Fruit fly (Drosophila melanogaster): Measurements from ENCODE around the gene Cpr76Bb.

The Cpr76Bb gene

DNA sequence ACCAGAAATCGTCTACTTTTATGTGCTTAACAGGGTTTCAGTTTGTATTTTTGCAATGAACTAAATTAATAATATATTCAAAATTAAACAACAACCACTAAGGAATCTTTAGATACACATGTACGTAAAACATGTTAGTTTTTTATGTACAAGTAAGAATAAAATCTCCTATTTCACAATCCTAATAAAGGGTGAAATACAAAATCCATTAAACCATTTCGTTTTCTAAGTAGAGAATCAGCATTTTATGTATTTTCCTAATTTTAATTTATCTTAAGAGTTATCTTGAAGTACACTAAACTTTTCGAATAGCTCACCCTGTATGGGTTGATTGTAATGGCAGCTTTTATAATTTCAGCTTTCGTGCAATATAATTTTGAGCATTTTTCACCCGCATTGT lies 42.3 kb downstream of the Cpr76Bb start:
- TF ChIP-seq sage (GFP tag; optimal IDR thresholded peaks at IDR 0.05) (peak; percentile 44), ey (GFP tag; optimal IDR thresholded peaks at IDR 0.05) (peak; percentile 86), Mio (GFP tag; optimal IDR thresholded peaks at IDR 0.05) (no peak), brk (GFP tag; optimal IDR thresholded peaks at IDR 0.05) (peak; percentile 43), N (GFP tag; optimal IDR thresholded peaks at IDR 0.05) (no peak), CrebA (GFP tag; optimal IDR thresholded peaks at IDR 0.05; ENCODE audit: borderline replicate concordance) (no peak), woc (GFP tag; optimal IDR thresholded peaks at IDR 0.05) (peak; percentile 58), usp (GFP tag; optimal IDR thresholded peaks at IDR 0.05) (no peak), dsf (GFP tag; optimal IDR thresholded peaks at IDR 0.05; ENCODE audit: borderline replicate concordance) (no peak), CG9705 (GFP tag; optimal IDR thresholded peaks at IDR 0.05) (peak; percentile 26), Dfd (GFP tag; optimal IDR thresholded peaks at IDR 0.05) (no peak), dl (GFP tag; optimal IDR thresholded peaks at IDR 0.05; ENCODE audit: insufficient read depth in 1 of 2, partially characterized antibody in 2 of 2) (no peak), foxo (GFP tag; optimal IDR thresholded peaks at IDR 0.05) (peak in 1 of 2 experiments; percentile 91), br (GFP tag; optimal IDR thresholded peaks at IDR 0.05) (peak; percentile 66), tai (GFP tag; optimal IDR thresholded peaks at IDR 0.05) (peak; percentile 15), OdsH (GFP tag; optimal IDR thresholded peaks at IDR 0.05) (peak; percentile 86), HLH106 (tag; optimal IDR thresholded peaks at IDR 0.05) (peak; percentile 88), Rel (GFP tag; optimal IDR thresholded peaks at IDR 0.05) (peak; percentile 13), Rel (tag; optimal IDR thresholded peaks at IDR 0.05) (peak; percentile 2), CG32264 (GFP tag; optimal IDR thresholded peaks at IDR 0.05) (no peak), rgr (GFP tag; optimal IDR thresholded peaks at IDR 0.05) (peak; percentile 88), Hnf4 (GFP tag; optimal IDR thresholded peaks at IDR 0.05) (peak; percentile 29), Myc (optimal IDR thresholded peaks at IDR 0.05) (no peak), psq (GFP tag; optimal IDR thresholded peaks at IDR 0.05) (peak; percentile 60), pan (optimal IDR thresholded peaks at IDR 0.05) (no peak), fru (GFP tag; optimal IDR thresholded peaks at IDR 0.05) (peak; percentile 88), Sp1 (GFP tag; optimal IDR thresholded peaks at IDR 0.05) (peak; percentile 91), Hr83 (GFP tag; optimal IDR thresholded peaks at IDR 0.05; ENCODE audit: poor library complexity, severe bottlenecking) (no peak), dmrt93B (GFP tag; optimal IDR thresholded peaks at IDR 0.05) (peak; percentile 17), h (GFP tag; optimal IDR thresholded peaks at IDR 0.05) (peak; percentile 79), Jra (GFP tag; optimal IDR thresholded peaks at IDR 0.05) (peak; percentile 11), Vsx2 (GFP tag; optimal IDR thresholded peaks at IDR 0.05; ENCODE audit: partially characterized antibody) (no peak), GATAd (GFP tag; optimal IDR thresholded peaks at IDR 0.05) (no peak)

DNA sequence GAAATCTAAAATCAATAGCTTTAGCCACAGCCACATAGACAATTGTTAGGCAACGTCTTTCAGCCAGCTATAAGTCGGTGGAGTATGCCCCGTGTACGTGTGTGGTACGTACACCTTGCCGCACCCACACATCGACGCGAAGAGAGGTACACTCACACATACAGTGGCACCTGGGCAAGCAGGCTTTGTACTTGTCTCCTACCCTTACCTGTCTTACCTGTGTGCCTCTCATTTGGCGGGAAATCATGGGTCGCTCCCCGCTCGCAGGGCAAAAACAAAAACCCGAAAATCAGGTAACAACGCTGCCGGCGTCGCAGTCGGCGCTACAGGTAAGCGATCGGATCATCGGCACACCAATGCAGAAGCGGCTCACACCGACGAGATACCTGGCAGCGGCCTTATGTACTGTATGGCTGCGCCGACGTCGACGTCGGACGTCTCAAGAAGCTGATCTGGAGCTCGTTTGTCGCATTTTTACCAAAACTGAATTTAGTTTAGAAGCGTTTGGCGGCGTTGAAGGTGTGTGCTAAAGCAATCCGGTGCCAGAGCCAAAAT lies 42.8 kb downstream of the Cpr76Bb start:
- no peak for TF ChIP-seq usp (GFP tag; optimal IDR thresholded peaks at IDR 0.05)
- TF ChIP-seq psq (GFP tag; optimal IDR thresholded peaks at IDR 0.05): no peak
- TF ChIP-seq fru (GFP tag; optimal IDR thresholded peaks at IDR 0.05): no peak
- peak; percentile 76 for TF ChIP-seq Dif (GFP tag; optimal IDR thresholded peaks at IDR 0.05; ENCODE audit: partially characterized antibody)
- TF ChIP-seq CG9705 (GFP tag; optimal IDR thresholded peaks at IDR 0.05): no peak
- TF ChIP-seq Dfd (GFP tag; optimal IDR thresholded peaks at IDR 0.05): no peak
- TF ChIP-seq h (GFP tag; optimal IDR thresholded peaks at IDR 0.05): peak; percentile 10
- no peak for TF ChIP-seq rgr (GFP tag; optimal IDR thresholded peaks at IDR 0.05)
- TF ChIP-seq Hr78 (GFP tag; optimal IDR thresholded peaks at IDR 0.05): no peak
- no peak for TF ChIP-seq CrebA (GFP tag; optimal IDR thresholded peaks at IDR 0.05; ENCODE audit: borderline replicate concordance)
- TF ChIP-seq Jra (GFP tag; optimal IDR thresholded peaks at IDR 0.05): no peak
- TF ChIP-seq br (GFP tag; optimal IDR thresholded peaks at IDR 0.05): peak; percentile 20
- TF ChIP-seq CG32264 (GFP tag; optimal IDR thresholded peaks at IDR 0.05): no peak
- TF ChIP-seq tai (GFP tag; optimal IDR thresholded peaks at IDR 0.05): no peak
- TF ChIP-seq Vsx2 (GFP tag; optimal IDR thresholded peaks at IDR 0.05; ENCODE audit: partially characterized antibody): peak; percentile 46
- TF ChIP-seq GATAd (GFP tag; optimal IDR thresholded peaks at IDR 0.05): no peak
- TF ChIP-seq dmrt93B (GFP tag; optimal IDR thresholded peaks at IDR 0.05): no peak
- TF ChIP-seq sage (GFP tag; optimal IDR thresholded peaks at IDR 0.05): no peak
- TF ChIP-seq woc (GFP tag; optimal IDR thresholded peaks at IDR 0.05): no peak
- TF ChIP-seq dsf (GFP tag; optimal IDR thresholded peaks at IDR 0.05; ENCODE audit: borderline replicate concordance): no peak
- TF ChIP-seq jim (GFP tag; optimal IDR thresholded peaks at IDR 0.05): no peak
- TF ChIP-seq foxo (GFP tag; optimal IDR thresholded peaks at IDR 0.05): no peak
- no peak for TF ChIP-seq ey (GFP tag; optimal IDR thresholded peaks at IDR 0.05)
- no peak for TF ChIP-seq Hnf4 (GFP tag; optimal IDR thresholded peaks at IDR 0.05)
- no peak for TF ChIP-seq Rel (GFP tag; optimal IDR thresholded peaks at IDR 0.05)
- TF ChIP-seq Rel (tag; optimal IDR thresholded peaks at IDR 0.05): peak; percentile 2
- no peak for TF ChIP-seq pan (optimal IDR thresholded peaks at IDR 0.05)
- TF ChIP-seq Hr83 (GFP tag; optimal IDR thresholded peaks at IDR 0.05; ENCODE audit: poor library complexity, severe bottlenecking): peak; percentile 72
- TF ChIP-seq brk (GFP tag; optimal IDR thresholded peaks at IDR 0.05): no peak
- TF ChIP-seq Myc (optimal IDR thresholded peaks at IDR 0.05): no peak
- TF ChIP-seq Abd-B (GFP tag; optimal IDR thresholded peaks at IDR 0.05): no peak
- TF ChIP-seq HLH106 (tag; optimal IDR thresholded peaks at IDR 0.05): no peak
- TF ChIP-seq N (GFP tag; optimal IDR thresholded peaks at IDR 0.05): no peak
- TF ChIP-seq Mio (GFP tag; optimal IDR thresholded peaks at IDR 0.05): no peak
- peak; percentile 25 to 55 for TF ChIP-seq dl (GFP tag; optimal IDR thresholded peaks at IDR 0.05; ENCODE audit: insufficient read depth in 1 of 2, partially characterized antibody in 2 of 2)
- TF ChIP-seq sv (GFP tag; optimal IDR thresholded peaks at IDR 0.05): no peak
- no peak for TF ChIP-seq Sp1 (GFP tag; optimal IDR thresholded peaks at IDR 0.05)
- TF ChIP-seq OdsH (GFP tag; optimal IDR thresholded peaks at IDR 0.05): no peak
- TF ChIP-seq lola (GFP tag; optimal IDR thresholded peaks at IDR 0.05): no peak

Data from whole organism, wandering third instar larva.